Worm (Caenorhabditis elegans): ENCODE measurements around the gene skn-1.

skn-1 gene

DNA sequence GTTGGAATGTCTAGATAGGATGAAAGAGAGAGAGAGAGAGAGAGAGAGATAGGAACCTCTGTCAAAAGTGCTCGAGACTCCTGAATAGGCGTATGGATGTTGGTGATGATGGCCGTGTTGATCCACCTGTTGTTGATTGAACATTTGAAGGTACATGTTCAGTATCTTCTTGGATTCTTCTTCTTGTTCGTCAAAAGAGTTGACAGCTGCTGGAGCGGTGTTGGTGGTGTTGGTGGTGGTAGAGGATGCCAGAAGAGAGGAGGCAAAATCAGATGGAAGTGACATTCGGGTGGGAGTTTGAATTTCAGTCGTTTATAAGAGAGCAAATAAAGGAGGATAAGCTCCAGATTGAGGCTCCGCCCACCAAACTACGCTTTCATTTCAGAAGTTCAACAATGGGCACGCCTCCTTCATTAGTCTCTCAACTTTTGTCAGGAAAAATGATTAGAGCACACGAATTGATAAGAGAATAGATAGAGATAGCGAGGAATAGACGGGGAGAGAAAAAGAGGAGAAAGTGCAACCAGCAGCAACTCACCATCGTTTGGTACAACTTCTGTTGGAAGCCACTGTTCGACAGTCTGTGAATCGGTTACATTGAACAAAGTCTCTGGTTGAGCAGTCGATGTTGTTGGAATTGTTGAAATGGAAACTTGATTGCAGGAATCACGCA lies 7.2 kb downstream of the skn-1 start:
- TF ChIP-seq dmd-6 (GFP tag; IDR thresholded peaks at IDR 0.05) (peak; percentile 35), dve-1 (tag; optimal IDR thresholded peaks at IDR 0.05; ENCODE audit: insufficient read depth) (peak; percentile 30), ctbp-1 (GFP tag; IDR thresholded peaks at IDR 0.05) (no peak), nhr-10 (tag; optimal IDR thresholded peaks at IDR 0.05) (no peak), zfp-3 (GFP tag; conservative IDR thresholded peaks at IDR 0.05) (0 out of 2 replicates have a peak, but pooled peaks have one; percentile 50), aha-1 (tag) (peak; percentile 78), fos-1 (tag; optimal IDR thresholded peaks at IDR 0.05) (no peak), vab-7 (GFP tag; IDR thresholded peaks at IDR 0.05) (no peak), spr-3 (GFP tag; optimal IDR thresholded peaks at IDR 0.05) (no peak), snpc-1.2 (GFP tag; IDR thresholded peaks at IDR 0.05) (peak; percentile 39; the same call in 1 of the 2 replicates), T20F7.1 (GFP tag; optimal IDR thresholded peaks at IDR 0.05) (no peak)

DNA sequence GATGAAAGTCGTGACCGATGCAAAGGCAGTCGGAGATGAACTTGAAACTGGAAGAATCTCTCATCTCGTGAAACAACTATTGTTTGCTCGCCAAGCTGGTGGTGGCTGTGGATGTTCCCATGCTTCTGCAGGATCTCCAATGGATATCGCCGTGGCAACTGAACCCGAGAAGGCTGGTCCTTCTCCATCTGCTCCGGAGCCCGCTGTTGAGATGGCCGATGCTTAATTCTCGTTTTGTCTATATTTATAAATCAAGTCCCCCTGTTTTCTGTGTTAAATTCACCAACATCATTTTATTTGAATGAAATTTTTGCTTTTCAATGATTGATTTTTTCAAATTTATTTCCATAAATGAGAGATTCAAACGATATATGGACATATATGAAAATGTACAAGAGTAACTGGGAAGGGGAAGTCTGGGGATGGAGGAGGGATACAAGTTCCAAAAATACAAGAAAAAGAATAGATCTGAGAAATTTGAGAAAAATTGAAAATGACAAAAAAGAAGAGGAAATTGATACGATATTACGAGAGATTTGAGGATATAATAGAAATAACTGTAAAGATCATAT lies 9.3 kb downstream of the skn-1 start:
- TF ChIP-seq ceh-20 (GFP tag; IDR thresholded peaks at IDR 0.05) (peak; percentile 55), ceh-82 (tag; optimal IDR thresholded peaks at IDR 0.05) (no peak), daf-12 (tag; optimal IDR thresholded peaks at IDR 0.05) (no peak), nhr-10 (tag; optimal IDR thresholded peaks at IDR 0.05) (no peak), ZK546.5 (tag; optimal IDR thresholded peaks at IDR 0.05) (no peak), ceh-44 (GFP tag; IDR thresholded peaks at IDR 0.05) (no peak), T26A8.4 (GFP tag; IDR thresholded peaks at IDR 0.05) (peak; percentile 39; the same call in 1 of the 2 replicates), rbr-2 (tag; optimal IDR thresholded peaks at IDR 0.05) (no peak), dmd-6 (GFP tag; IDR thresholded peaks at IDR 0.05) (no peak; the same call in 1 of the 2 replicates), cey-2 (tag; optimal IDR thresholded peaks at IDR 0.05; ENCODE audit: borderline replicate concordance, insufficient read depth) (no peak), Y105C5A.15 (GFP tag; IDR thresholded peaks at IDR 0.05) (peak; percentile 62; the same call in 1 of the 2 replicates), Y48G9A.11 (GFP tag; IDR thresholded peaks at IDR 0.05) (no peak), pqm-1 (tag; optimal IDR thresholded peaks at IDR 0.05) (no peak), aly-2 (tag; optimal IDR thresholded peaks at IDR 0.05) (no peak), D1046.2 (GFP tag; IDR thresholded peaks at IDR 0.05) (no peak), zfp-3 (GFP tag; conservative IDR thresholded peaks at IDR 0.05) (no peak), unc-62 (GFP tag; optimal IDR thresholded peaks at IDR 0.05 in 1 of 2) (no peak), unc-62 (tag; optimal IDR thresholded peaks at IDR 0.05) (no peak), set-16 (GFP tag; IDR thresholded peaks at IDR 0.05) (no peak; the same call in 1 of the 2 replicates), zip-11 (GFP tag; IDR thresholded peaks at IDR 0.05) (no peak), pha-4 (GFP tag; IDR thresholded peaks at IDR 0.05) (peak; percentile 22), pha-4 (tag; optimal IDR thresholded peaks at IDR 0.05) (no peak), F44E2.7 (GFP tag; IDR thresholded peaks at IDR 0.05) (no peak), lin-15B (tag; optimal IDR thresholded peaks at IDR 0.05) (no peak), php-3 (GFP tag; IDR thresholded peaks at IDR 0.05) (no peak), vab-7 (GFP tag; IDR thresholded peaks at IDR 0.05) (no peak), gei-8 (GFP tag; optimal IDR thresholded peaks at IDR 0.05) (no peak), sdz-12 (GFP tag; optimal IDR thresholded peaks at IDR 0.05) (no peak), nhr-237 (tag; optimal IDR thresholded peaks at IDR 0.05) (no peak), hmg-1.1 (GFP tag; IDR thresholded peaks at IDR 0.05) (no peak), daf-16 (GFP tag; optimal IDR thresholded peaks at IDR 0.05) (no peak), daf-16 (tag; optimal IDR thresholded peaks at IDR 0.05) (peak; percentile 16), lim-7 (GFP tag; IDR thresholded peaks at IDR 0.05) (no peak), ceh-28 (tag; optimal IDR thresholded peaks at IDR 0.05) (no peak), nhr-41 (GFP tag; IDR thresholded peaks at IDR 0.05) (no peak), Y5F2A.4 (GFP tag; optimal IDR thresholded peaks at IDR 0.05) (no peak), fkh-10 (GFP tag; optimal IDR thresholded peaks at IDR 0.05) (no peak), dve-1 (tag; optimal IDR thresholded peaks at IDR 0.05; ENCODE audit: insufficient read depth) (peak; percentile 29), nhr-76 (tag; optimal IDR thresholded peaks at IDR 0.05) (no peak), daf-19 (GFP tag; conservative IDR thresholded peaks at IDR 0.05) (no peak), mep-1 (tag; optimal IDR thresholded peaks at IDR 0.05) (peak; percentile 14), snpc-1.2 (GFP tag; IDR thresholded peaks at IDR 0.05) (no peak), madf-9 (GFP tag; conservative IDR thresholded peaks at IDR 0.05) (no peak)
